Fruit fly (Drosophila melanogaster) whole organism, embryonic: ENCODE results near the gene sbr.

Experiments used
- Aef1 ChIP-seq: fragments of 200-800 bp; sonication (Bioruptor generic); IDR thresholded peaks from 3 replicates; pipeline ENCODE4 v1.3.6; 2022; ENCODE audit warnings: missing biosample characterization, missing genetic modification characterization
- CG11456 ChIP-seq: fragments of 200-800 bp; sonication (Bioruptor generic); IDR thresholded peaks from 3 replicates; pipeline ENCODE4 v1.3.6; 2022; ENCODE audit warnings: missing biosample characterization, missing genetic modification characterization
- CG12299 ChIP-seq: fragments of 200-800 bp; sonication (Bioruptor generic); optimal IDR thresholded peaks from 2 replicates; lab custom pipeline; 2018; ENCODE audit warnings: missing biosample characterization, mild to moderate bottlenecking, missing genetic modification characterization
- CG1792 ChIP-seq: fragments of 200-800 bp; sonication (Bioruptor generic); optimal IDR thresholded peaks from 2 replicates; lab custom pipeline; 2016; ENCODE audit warnings: missing biosample characterization, missing genetic modification characterization
- CG30431 ChIP-seq: fragments of 200-800 bp; sonication (Bioruptor generic); optimal IDR thresholded peaks from 2 replicates; lab custom pipeline; 2017; ENCODE audit warnings: missing biosample characterization, missing genetic modification characterization
- CG42726 ChIP-seq: fragments of 200-800 bp; sonication (Bioruptor generic); IDR thresholded peaks from 2 replicates; pipeline ENCODE4 v1.3.6; 2022; ENCODE audit warnings: missing biosample characterization, missing genetic modification characterization; ENCODE audit not compliant: partially characterized antibody
- CG4617 ChIP-seq: fragments of 200-800 bp; sonication (Bioruptor generic); optimal IDR thresholded peaks from 3 replicates; lab custom pipeline; 2016; ENCODE audit warnings: missing biosample characterization, missing genetic modification characterization, borderline replicate concordance
- CG6654 ChIP-seq: fragments of 200-800 bp; sonication (Bioruptor generic); optimal IDR thresholded peaks from 2 replicates; lab custom pipeline; 2017; ENCODE audit warnings: missing biosample characterization, mild to moderate bottlenecking, missing genetic modification characterization
- HLH3B ChIP-seq: fragments of 200-800 bp; sonication (Bioruptor generic); IDR thresholded peaks from 2 replicates; pipeline ENCODE4 v1.3.6; 2022; ENCODE audit warnings: missing biosample characterization, missing genetic modification characterization
- Hey ChIP-seq: fragments of 200-800 bp; sonication (Bioruptor generic); optimal IDR thresholded peaks from 3 replicates; lab custom pipeline; 2018; ENCODE audit warnings: missing biosample characterization, mild to moderate bottlenecking, missing genetic modification characterization
- kah ChIP-seq: fragments of 200-800 bp; sonication (Bioruptor generic); optimal IDR thresholded peaks from 2 replicates; lab custom pipeline; 2018; ENCODE audit warnings: missing biosample characterization, mild to moderate bottlenecking, missing genetic modification characterization
- seq ChIP-seq: fragments of 200-800 bp; sonication (Bioruptor generic); IDR thresholded peaks from 2 replicates; pipeline ENCODE4 v1.3.6; 2022; ENCODE audit warnings: missing biosample characterization, missing genetic modification characterization

dm6 chrX:10815511-10816080 lies 31.3 kb downstream of the sbr start:
- TF ChIP-seq seq (GFP tag; lab: Robert Waterston, UW) (peak; percentile 25; the same call in 1 of the 2 replicates), CG4617 (no peak), CG42726 (GFP tag; lab: Robert Waterston, UW) (no peak), CG1792 (GFP tag; lab: Kevin White, UChicago) (no peak), HLH3B (no peak), CG30431 (GFP tag; lab: Kevin White, UChicago) (no peak), CG6654 (GFP tag; lab: Kevin White, UChicago) (no peak), CG11456 (GFP tag; lab: Robert Waterston, UW) (no peak), CG12299 (no peak), Hey (peak; percentile 13), Aef1 (GFP tag; lab: Robert Waterston, UW) (no peak), kah (GFP tag; lab: Kevin White, UChicago) (peak; percentile 15)
